Worm (Caenorhabditis elegans) whole organism, L4 larva: ENCODE results near the gene R01H2.8.

ENCODE experiments used
- D1046.2 ChIP-seq: fragments of 200-800 bp; sonication (Bioruptor generic); IDR thresholded peaks from 2 replicates; pipeline ENCODE4 v1.3.6; 2022; ENCODE audit warnings: missing genetic modification characterization, missing compliant biosample characterization
- F37D6.2 ChIP-seq: sonication (generic microtip); optimal IDR thresholded peaks from 2 replicates; lab custom pipeline; 2016; ENCODE audit warnings: mild to moderate bottlenecking, missing genetic modification characterization, missing compliant biosample characterization
- F44E2.7 ChIP-seq: fragments of 200-800 bp; sonication (Bioruptor generic); IDR thresholded peaks from 2 replicates; pipeline ENCODE4 v2.1.2; 2022; ENCODE audit warnings: missing genetic modification characterization, missing compliant biosample characterization
- Y5F2A.4 ChIP-seq: fragments of 200-800 bp; sonication (Bioruptor generic); optimal IDR thresholded peaks from 2 replicates; lab custom pipeline; 2018; ENCODE audit warnings: mild to moderate bottlenecking, missing genetic modification characterization, missing compliant biosample characterization
- Y75B8A.6 ChIP-seq: fragments of 200-800 bp; sonication (Bioruptor generic); IDR thresholded peaks from 2 replicates; pipeline ENCODE4 v1.3.6; 2022; ENCODE audit warnings: missing genetic modification reagents, missing genetic modification characterization, missing compliant biosample characterization
- ZK337.2 ChIP-seq: fragments of 200-800 bp; sonication (Bioruptor generic); IDR thresholded peaks from 2 replicates; pipeline ENCODE4 v1.3.6; 2022; ENCODE audit warnings: missing genetic modification reagents, missing genetic modification characterization, missing compliant biosample characterization
- aha-1 ChIP-seq: fragments of 150-350 bp; peaks from one replicate; lab custom pipeline; 2014; ENCODE audit warnings: missing biosample characterization, missing genetic modification characterization
- ama-1 ChIP-seq: fragments of 150-350 bp; optimal IDR thresholded peaks from 2 replicates; lab custom pipeline; 2014; ENCODE audit warnings: inconsistent platforms, mixed read lengths
- ceh-32 ChIP-seq: sonication (generic microtip); optimal IDR thresholded peaks from 2 replicates; lab custom pipeline; 2016; ENCODE audit warnings: mild to moderate bottlenecking, missing genetic modification characterization, missing compliant biosample characterization; ENCODE audit not compliant: poor library complexity
- ceh-82 ChIP-seq: sonication (generic microtip); optimal IDR thresholded peaks from 2 replicates; lab custom pipeline; 2017; ENCODE audit warnings: missing biosample characterization, missing genetic modification characterization
- cey-2 ChIP-seq: sonication (generic microtip); optimal IDR thresholded peaks from 3 replicates; lab custom pipeline; 2017; ENCODE audit warnings: missing genetic modification characterization, mild to moderate bottlenecking, missing compliant biosample characterization, antibody characterized with exemption, borderline replicate concordance; ENCODE audit not compliant: insufficient read depth
- daf-12 ChIP-seq: fragments of 150-350 bp; optimal IDR thresholded peaks from 2 replicates; lab custom pipeline; 2014; ENCODE audit warnings: missing biosample characterization, missing genetic modification reagents, missing genetic modification characterization
- daf-16 ChIP-seq, 3 experiments: sonication (generic microtip); optimal IDR thresholded peaks; 2 replicates each; lab custom pipeline; 2016 to 2017; ENCODE audit warnings: missing genetic modification characterization in 3 of 3, missing genetic modification reagents in 3 of 3, mild to moderate bottlenecking in 2 of 3, missing compliant biosample characterization in 2 of 3, missing biosample characterization in 1 of 3, moderate library complexity in 1 of 3
- daf-19 ChIP-seq: fragments of 200-800 bp; sonication (Bioruptor generic); conservative IDR thresholded peaks from 2 replicates; pipeline ENCODE4 v1.3.6; 2022; ENCODE audit warnings: missing genetic modification characterization, missing compliant biosample characterization
- daf-8 ChIP-seq: fragments of 200-800 bp; sonication (Bioruptor generic); IDR thresholded peaks from 2 replicates; pipeline ENCODE4 v1.3.6; 2022; ENCODE audit warnings: missing genetic modification characterization, missing compliant biosample characterization
- dmd-6 ChIP-seq: fragments of 200-800 bp; sonication (Bioruptor generic); IDR thresholded peaks from 2 replicates; pipeline ENCODE4 v1.3.6; 2022; ENCODE audit warnings: missing genetic modification reagents, missing genetic modification characterization, missing compliant biosample characterization
- dmd-9 ChIP-seq: fragments of 200-800 bp; sonication (Bioruptor generic); IDR thresholded peaks from 2 replicates; pipeline ENCODE4 v1.3.6; 2022; ENCODE audit warnings: missing genetic modification reagents, missing genetic modification characterization, missing compliant biosample characterization
- duxl-1 ChIP-seq: sonication (generic microtip); optimal IDR thresholded peaks from 2 replicates; lab custom pipeline; 2016; ENCODE audit warnings: mild to moderate bottlenecking, missing genetic modification characterization, moderate library complexity, missing compliant biosample characterization; ENCODE audit not compliant: poor library complexity
- hif-1 ChIP-seq, 2 experiments: sonication (generic microtip); optimal IDR thresholded peaks; 2 replicates each; lab custom pipeline; 2016 to 2017; ENCODE audit warnings: missing compliant biosample characterization in 2 of 2, missing genetic modification characterization in 2 of 2, missing genetic modification reagents in 2 of 2, missing genotype in 2 of 2, mild to moderate bottlenecking in 1 of 2
- hmg-1.1 ChIP-seq: fragments of 200-800 bp; sonication (Bioruptor generic); IDR thresholded peaks from 2 replicates; pipeline ENCODE4 v1.3.6; 2022; ENCODE audit warnings: missing genetic modification reagents, missing genetic modification characterization, missing compliant biosample characterization
- lin-38 ChIP-seq: fragments of 200-800 bp; sonication (Bioruptor generic); IDR thresholded peaks from 2 replicates; pipeline ENCODE4 v1.3.6; 2022; ENCODE audit warnings: missing genetic modification reagents, missing genetic modification characterization, missing compliant biosample characterization
- lin-39 ChIP-seq: fragments of 150-350 bp; optimal IDR thresholded peaks from 2 replicates; lab custom pipeline; 2014; ENCODE audit warnings: missing biosample characterization, missing genetic modification reagents, missing genetic modification characterization
- lsy-2 ChIP-seq, 2 experiments: fragments of 150-350 bp in 1 of 2; sonication (generic microtip) in 1 of 2; optimal IDR thresholded peaks; 2 replicates each; lab custom pipeline; 2014 to 2017; ENCODE audit warnings: missing biosample characterization in 2 of 2, missing genetic modification characterization in 2 of 2
- madf-9 ChIP-seq: fragments of 200-800 bp; sonication (Bioruptor generic); conservative IDR thresholded peaks from 2 replicates; pipeline ENCODE4 v1.3.6; 2022; ENCODE audit warnings: missing genetic modification reagents, missing genetic modification characterization, missing compliant biosample characterization
- mep-1 ChIP-seq: fragments of 150-350 bp; sonication (generic microtip); optimal IDR thresholded peaks from 3 replicates; lab custom pipeline; 2014; ENCODE audit warnings: missing biosample characterization, missing genetic modification characterization
- mes-2 ChIP-seq: sonication (generic microtip); optimal IDR thresholded peaks from 2 replicates; lab custom pipeline; 2016; ENCODE audit warnings: missing genotype, mild to moderate bottlenecking, missing genetic modification characterization, missing compliant biosample characterization; ENCODE audit not compliant: poor library complexity, severe bottlenecking
- nhr-10 ChIP-seq: fragments of 150-350 bp; optimal IDR thresholded peaks from 2 replicates; lab custom pipeline; 2014; ENCODE audit warnings: missing biosample characterization, missing genetic modification characterization
- nhr-102 ChIP-seq: sonication (generic microtip); optimal IDR thresholded peaks from 2 replicates; lab custom pipeline; 2016; ENCODE audit warnings: mild to moderate bottlenecking, missing genetic modification characterization, moderate library complexity, missing compliant biosample characterization
- nhr-11 ChIP-seq: fragments of 150-350 bp; optimal IDR thresholded peaks from 2 replicates; lab custom pipeline; 2014; ENCODE audit warnings: missing biosample characterization, missing genetic modification characterization
- nhr-111 ChIP-seq: fragments of 200-800 bp; sonication (Bioruptor generic); optimal IDR thresholded peaks from 2 replicates; lab custom pipeline; 2018; ENCODE audit warnings: mild to moderate bottlenecking, missing genetic modification characterization, missing compliant biosample characterization
- nhr-28 ChIP-seq: fragments of 150-350 bp; optimal IDR thresholded peaks from 2 replicates; lab custom pipeline; 2014; ENCODE audit warnings: missing biosample characterization, missing genetic modification characterization
- nhr-41 ChIP-seq: fragments of 200-800 bp; sonication (Bioruptor generic); IDR thresholded peaks from 2 replicates; pipeline ENCODE4 v1.3.6; 2022; ENCODE audit warnings: missing genetic modification reagents, missing genetic modification characterization, missing compliant biosample characterization
- nhr-48 ChIP-seq: sonication (generic microtip); optimal IDR thresholded peaks from 2 replicates; lab custom pipeline; 2016; ENCODE audit warnings: mild to moderate bottlenecking, missing genetic modification characterization, missing compliant biosample characterization
- nhr-76 ChIP-seq: fragments of 150-350 bp; optimal IDR thresholded peaks from 2 replicates; lab custom pipeline; 2014; ENCODE audit warnings: missing biosample characterization, missing genetic modification characterization
- pha-4 ChIP-seq, 2 experiments: fragments of 150-350 bp in 1 of 2; fragments of 200-800 bp in 1 of 2; sonication (Bioruptor generic) in 1 of 2; IDR thresholded peaks in 1 of 2; optimal IDR thresholded peaks in 1 of 2; 2 replicates each; pipeline versions ENCODE4 v1.3.6 to Lab custom; 2014 to 2022; ENCODE audit warnings: missing genetic modification characterization in 2 of 2, missing genetic modification reagents in 2 of 2, missing biosample characterization in 1 of 2, missing compliant biosample characterization in 1 of 2
- php-3 ChIP-seq: fragments of 200-800 bp; sonication (Bioruptor generic); IDR thresholded peaks from 2 replicates; pipeline ENCODE4 v1.3.6; 2022; ENCODE audit warnings: missing genetic modification reagents, missing genetic modification characterization, missing compliant biosample characterization
- rbr-2 ChIP-seq: sonication (generic microtip); optimal IDR thresholded peaks from 2 replicates; lab custom pipeline; 2016; ENCODE audit warnings: missing genotype, missing genetic modification characterization, missing compliant biosample characterization
- sdz-12 ChIP-seq: fragments of 200-800 bp; sonication (Bioruptor generic); optimal IDR thresholded peaks from 2 replicates; lab custom pipeline; 2018; ENCODE audit warnings: mild to moderate bottlenecking, missing genetic modification characterization, missing compliant biosample characterization
- skn-1 ChIP-seq: fragments of 150-350 bp; optimal IDR thresholded peaks from 2 replicates; lab custom pipeline; 2014; ENCODE audit warnings: missing biosample characterization, missing genetic modification characterization
- snpc-4 ChIP-seq: fragments of 150-350 bp; optimal IDR thresholded peaks from 2 replicates; lab custom pipeline; 2014; ENCODE audit warnings: missing biosample characterization, missing genetic modification characterization
- spr-3 ChIP-seq: fragments of 200-800 bp; sonication (Bioruptor generic); optimal IDR thresholded peaks from 2 replicates; lab custom pipeline; 2018; ENCODE audit warnings: mild to moderate bottlenecking, missing genetic modification characterization, missing compliant biosample characterization
- tra-1 ChIP-seq: fragments of 200-800 bp; sonication (Bioruptor generic); IDR thresholded peaks from 2 replicates; pipeline ENCODE4 v1.3.6; 2022; ENCODE audit warnings: missing genetic modification reagents, missing genetic modification characterization, missing compliant biosample characterization
- unc-130 ChIP-seq: sonication (generic microtip); optimal IDR thresholded peaks from 2 replicates; lab custom pipeline; 2016; ENCODE audit warnings: missing genetic modification reagents, missing genetic modification characterization, missing compliant biosample characterization
- unc-39 ChIP-seq: sonication (generic microtip); optimal IDR thresholded peaks from 2 replicates; lab custom pipeline; 2017; ENCODE audit warnings: missing biosample characterization, missing genetic modification characterization
- zfp-2 ChIP-seq: sonication (generic microtip); optimal IDR thresholded peaks from 2 replicates; lab custom pipeline; 2016; ENCODE audit warnings: mild to moderate bottlenecking, missing genetic modification characterization, missing compliant biosample characterization
- zfp-3 ChIP-seq: fragments of 200-800 bp; sonication (Bioruptor generic); conservative IDR thresholded peaks from 2 replicates; pipeline ENCODE4 v1.3.6; 2022; ENCODE audit warnings: missing genetic modification reagents, missing genetic modification characterization, missing compliant biosample characterization
- ztf-11 ChIP-seq: fragments of 150-350 bp; optimal IDR thresholded peaks from 2 replicates; lab custom pipeline; 2014; ENCODE audit warnings: missing biosample characterization, missing genetic modification characterization

R01H2.8 gene

ce11 chrIII:7030044-7030804 lies 38.6 kb upstream of the R01H2.8 start (continued):
- TF ChIP-seq duxl-1 (tag; lab: Kevin White, UChicago) (peak; percentile 52), lin-39 (tag; lab: Kevin White, UChicago) (no peak), spr-3 (GFP tag; lab: Kevin White, UChicago) (no peak), F44E2.7 (GFP tag; lab: Robert Waterston, UW) (no peak), Y5F2A.4 (GFP tag; lab: Kevin White, UChicago) (peak; percentile 29), skn-1 (tag; lab: Kevin White, UChicago) (no peak), dmd-6 (GFP tag; lab: Robert Waterston, UW) (peak; percentile 61), rbr-2 (peak; percentile 30), nhr-48 (tag; lab: Kevin White, UChicago) (no peak), sdz-12 (GFP tag; lab: Kevin White, UChicago) (no peak), mes-2 (tag; lab: Kevin White, UChicago) (peak; percentile 62), unc-39 (tag; lab: Kevin White, UChicago) (no peak), daf-8 (GFP tag; lab: Robert Waterston, UW) (no peak), nhr-111 (peak; percentile 34), mep-1 (tag; lab: Kevin White, UChicago) (peak; percentile 43), daf-19 (no peak), lin-38 (peak; percentile 62), pha-4 (GFP tag; IDR thresholded peaks at IDR 0.05; lab: Robert Waterston, UW) (0 out of 2 replicates have a peak, but pooled peaks have one; percentile 52), pha-4 (tag; optimal IDR thresholded peaks at IDR 0.05; lab: Kevin White, UChicago) (no peak), hmg-1.1 (GFP tag; lab: Robert Waterston, UW) (peak; percentile 51; the same call in 1 of the 2 replicates), php-3 (no peak), zfp-2 (tag; lab: Kevin White, UChicago) (no peak), aha-1 (peak; percentile 48), nhr-11 (tag; lab: Kevin White, UChicago) (no peak), nhr-102 (no peak), daf-12 (tag; lab: Kevin White, UChicago) (no peak), daf-16 (GFP tag; optimal IDR thresholded peaks at IDR 0.05; lab: Kevin White, UChicago) (peak in 1 of 2 experiments; percentile 67), daf-16 (tag; optimal IDR thresholded peaks at IDR 0.05; lab: Kevin White, UChicago) (peak; percentile 50), ceh-32 (tag; lab: Kevin White, UChicago) (no peak), lsy-2 (tag; optimal IDR thresholded peaks at IDR 0.05; lab: Kevin White, UChicago) (peak in 1 of 2 experiments; percentile 66), nhr-28 (tag; lab: Kevin White, UChicago) (no peak), hif-1 (tag; optimal IDR thresholded peaks at IDR 0.05; lab: Kevin White, UChicago) (no peak), ceh-82 (tag; lab: Kevin White, UChicago) (no peak), madf-9 (GFP tag; lab: Robert Waterston, UW) (no peak; the same call in 1 of the 2 replicates), ama-1 (lab: Kevin White, UChicago) (no peak), tra-1 (GFP tag; lab: Robert Waterston, UW) (peak; percentile 56), zfp-3 (GFP tag; lab: Robert Waterston, UW) (no peak), nhr-76 (no peak), F37D6.2 (tag; lab: Kevin White, UChicago) (peak; percentile 12), nhr-10 (tag; lab: Kevin White, UChicago) (no peak), snpc-4 (tag; lab: Kevin White, UChicago) (peak; percentile 75), ztf-11 (tag; lab: Kevin White, UChicago) (no peak), ZK337.2 (GFP tag; lab: Robert Waterston, UW) (no peak), D1046.2 (GFP tag; lab: Robert Waterston, UW) (no peak), cey-2 (tag; lab: Kevin White, UChicago) (no peak), nhr-41 (no peak), Y75B8A.6 (GFP tag; lab: Robert Waterston, UW) (no peak), dmd-9 (no peak), unc-130 (GFP tag; lab: Kevin White, UChicago) (no peak)
